Worm (Caenorhabditis elegans): ENCODE data around the gene W05E10.1.

DNA sequence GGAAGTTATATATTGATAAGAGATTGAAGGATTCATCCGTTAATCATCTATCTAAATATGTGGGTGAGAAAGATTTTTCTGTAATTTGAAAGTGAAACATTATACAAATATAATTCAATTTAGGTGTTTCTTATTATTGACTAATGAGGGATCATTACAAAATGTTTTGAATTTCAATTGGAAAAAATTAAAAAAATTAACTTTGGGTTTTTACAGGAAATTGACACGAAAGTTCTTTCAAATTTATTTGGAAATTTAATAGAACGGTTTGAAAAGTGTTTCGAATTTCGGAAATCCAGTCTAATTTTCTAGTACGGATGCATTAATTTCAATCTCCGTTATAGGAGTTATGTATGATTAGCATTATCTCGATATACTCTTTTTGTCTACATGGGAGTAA is 38.4 kb downstream of the W05E10.1 start:
- no peak for TF ChIP-seq F23B12.7 (tag; optimal IDR thresholded peaks at IDR 0.05; ENCODE audit: insufficient read depth)
- no peak for TF ChIP-seq Y67H2A.10 (GFP tag; conservative IDR thresholded peaks at IDR 0.05)
- TF ChIP-seq sdz-38 (tag; optimal IDR thresholded peaks at IDR 0.05), result no peak
- no peak for TF ChIP-seq fkh-3 (tag; optimal IDR thresholded peaks at IDR 0.05)
- TF ChIP-seq K12H6.12 (tag; optimal IDR thresholded peaks at IDR 0.05), result no peak
